Worm (Caenorhabditis elegans) whole organism, young adult: ENCODE data around the gene cest-32.

Experiments used
- B0336.3 ChIP-seq: fragments of 200-800 bp; sonication (Bioruptor generic); IDR thresholded peaks from 2 replicates; pipeline ENCODE4 v1.3.6; 2022; ENCODE audit warnings: missing genetic modification characterization, missing compliant biosample characterization
- C17E4.6 ChIP-seq: fragments of 200-800 bp; sonication (Bioruptor generic); IDR thresholded peaks from 2 replicates; pipeline ENCODE4 v1.3.6; 2022; ENCODE audit warnings: missing genetic modification reagents, missing genetic modification characterization, missing compliant biosample characterization
- ama-1 ChIP-seq, 3 experiments: fragments of 150-350 bp in 1 of 3; sonication (generic microtip) in 2 of 3; optimal IDR thresholded peaks; 2 replicates each; lab custom pipeline; 2014 to 2018; ENCODE audit warnings: missing biosample characterization in 2 of 3, missing genetic modification characterization in 2 of 3, missing genetic modification reagents in 2 of 3
- athp-1 ChIP-seq: sonication (generic microtip); optimal IDR thresholded peaks from 2 replicates; lab custom pipeline; 2017; ENCODE audit warnings: mild to moderate bottlenecking, missing genetic modification characterization, missing compliant biosample characterization
- attf-6 ChIP-seq: fragments of 200-800 bp; sonication (Bioruptor generic); IDR thresholded peaks from 2 replicates; pipeline ENCODE4 v1.3.6; 2022; ENCODE audit warnings: missing genetic modification reagents, missing genetic modification characterization, missing compliant biosample characterization
- chd-7 ChIP-seq: sonication (generic microtip); optimal IDR thresholded peaks from 2 replicates; lab custom pipeline; 2016; ENCODE audit warnings: mild to moderate bottlenecking, missing genetic modification characterization, moderate library complexity, missing compliant biosample characterization
- efl-1 ChIP-seq: fragments of 150-350 bp; optimal IDR thresholded peaks from 2 replicates; lab custom pipeline; 2014; ENCODE audit warnings: missing biosample characterization, missing genetic modification reagents, missing genetic modification characterization
- egl-18 ChIP-seq: fragments of 200-800 bp; sonication (Bioruptor generic); IDR thresholded peaks from 2 replicates; pipeline ENCODE4 v1.3.6; 2022; ENCODE audit warnings: missing genetic modification reagents, missing genetic modification characterization, missing compliant biosample characterization
- mxl-1 ChIP-seq: sonication (generic microtip); optimal IDR thresholded peaks from 2 replicates; lab custom pipeline; 2016; ENCODE audit warnings: missing genetic modification characterization, missing compliant biosample characterization
- unc-130 ChIP-seq: sonication (generic microtip); optimal IDR thresholded peaks from 2 replicates; lab custom pipeline; 2016; ENCODE audit warnings: missing genetic modification reagents, missing genetic modification characterization, missing compliant biosample characterization
- unc-62 ChIP-seq: fragments of 150-350 bp; optimal IDR thresholded peaks from 2 replicates; lab custom pipeline; 2014; ENCODE audit warnings: missing biosample characterization, missing genetic modification reagents, missing genetic modification characterization
- ztf-25 ChIP-seq: fragments of 200-800 bp; sonication (Bioruptor generic); IDR thresholded peaks from 2 replicates; pipeline ENCODE4 v1.3.6; 2022; ENCODE audit warnings: missing genetic modification reagents, missing genetic modification characterization, missing compliant biosample characterization
- ztf-26 ChIP-seq: sonication (generic microtip); optimal IDR thresholded peaks from 2 replicates; lab custom pipeline; 2017; ENCODE audit warnings: missing genetic modification characterization, missing compliant biosample characterization

- TF ChIP-seq C17E4.6 (GFP tag; lab: Robert Waterston, UW) (no peak), ama-1 (optimal IDR thresholded peaks at IDR 0.05; lab: Kevin White, UChicago) (no peak), ama-1 (GFP tag; optimal IDR thresholded peaks at IDR 0.05; lab: Kevin White, UChicago) (no peak), attf-6 (no peak), mxl-1 (tag; lab: Kevin White, UChicago) (no peak), unc-62 (no peak), efl-1 (GFP tag; lab: Kevin White, UChicago) (no peak), chd-7 (tag; lab: Kevin White, UChicago) (no peak), ztf-26 (tag; lab: Kevin White, UChicago) (no peak), athp-1 (tag; lab: Kevin White, UChicago) (no peak), egl-18 (GFP tag; lab: Robert Waterston, UW) (no peak), ztf-25 (no peak), unc-130 (no peak), B0336.3 (GFP tag; lab: Robert Waterston, UW) (no peak)
Measured at ce11 chrV:5213674-5214073, 20.0 kb downstream of the cest-32 start.
